Fruit fly (Drosophila melanogaster) whole organism, embryonic: ENCODE data around the gene Sas-4.

Experiments used
- BEAF-32 ChIP-seq: fragments of 200-800 bp; sonication (Bioruptor generic); optimal IDR thresholded peaks from 3 replicates; lab custom pipeline; 2017; ENCODE audit warnings: missing biosample characterization, missing genetic modification characterization, mild to moderate bottlenecking, moderate library complexity, missing genetic modification reagents
- Blimp-1 ChIP-seq: fragments of 200-800 bp; sonication (Bioruptor generic); optimal IDR thresholded peaks from 3 replicates; lab custom pipeline; 2018; ENCODE audit warnings: missing biosample characterization, missing genetic modification characterization, mild to moderate bottlenecking, moderate library complexity, missing genetic modification reagents
- BtbVII ChIP-seq: fragments of 200-800 bp; sonication (Bioruptor generic); optimal IDR thresholded peaks from 3 replicates; lab custom pipeline; 2017; ENCODE audit warnings: missing biosample characterization, mild to moderate bottlenecking, missing genetic modification characterization
- CG11085 ChIP-seq: fragments of 200-800 bp; sonication (Bioruptor generic); IDR thresholded peaks from 2 replicates; pipeline ENCODE4 v1.3.6; 2022; ENCODE audit warnings: missing biosample characterization, missing genetic modification characterization
- CG11398 ChIP-seq: fragments of 200-800 bp; sonication (Bioruptor generic); optimal IDR thresholded peaks from 2 replicates; lab custom pipeline; 2016; ENCODE audit warnings: missing biosample characterization, missing genetic modification characterization
- CG13123 ChIP-seq: fragments of 200-800 bp; sonication (Bioruptor generic); optimal IDR thresholded peaks from 2 replicates; lab custom pipeline; 2016; ENCODE audit warnings: missing biosample characterization, missing genetic modification characterization
- CG13287 ChIP-seq: fragments of 200-800 bp; sonication (Bioruptor generic); IDR thresholded peaks from 2 replicates; pipeline ENCODE4 v1.3.6; 2022; ENCODE audit warnings: missing biosample characterization, missing genetic modification characterization; ENCODE audit not compliant: partially characterized antibody
- CG13296 ChIP-seq: fragments of 200-800 bp; sonication (Bioruptor generic); optimal IDR thresholded peaks from 3 replicates; lab custom pipeline; 2018; ENCODE audit warnings: missing biosample characterization, mild to moderate bottlenecking, missing genetic modification characterization
- CG13424 ChIP-seq: fragments of 200-800 bp; sonication (Bioruptor generic); optimal IDR thresholded peaks from 2 replicates; lab custom pipeline; 2019; ENCODE audit warnings: missing biosample characterization, mild to moderate bottlenecking, missing genetic modification characterization, moderate library complexity
- CG1529 ChIP-seq: fragments of 200-800 bp; sonication (Bioruptor generic); optimal IDR thresholded peaks from 3 replicates; lab custom pipeline; 2018; ENCODE audit warnings: missing biosample characterization, missing genetic modification characterization
- CG15601 ChIP-seq: fragments of 200-800 bp; sonication (Bioruptor generic); optimal IDR thresholded peaks from 3 replicates; lab custom pipeline; 2019; ENCODE audit warnings: missing biosample characterization, mild to moderate bottlenecking, missing genetic modification characterization, moderate library complexity
- CG1602 ChIP-seq: fragments of 200-800 bp; sonication (Bioruptor generic); optimal IDR thresholded peaks from 3 replicates; lab custom pipeline; 2016; ENCODE audit warnings: missing biosample characterization, missing genetic modification characterization
- CG1647 ChIP-seq: fragments of 200-800 bp; sonication (Bioruptor generic); optimal IDR thresholded peaks from 3 replicates; lab custom pipeline; 2016; ENCODE audit warnings: missing biosample characterization, missing genetic modification characterization
- CG16779 ChIP-seq: fragments of 200-800 bp; sonication (Bioruptor generic); IDR thresholded peaks from 2 replicates; pipeline ENCODE4 v1.3.6; 2022; ENCODE audit warnings: missing biosample characterization, missing genetic modification characterization
- CG16813 ChIP-seq: fragments of 200-800 bp; sonication (Bioruptor generic); IDR thresholded peaks from 3 replicates; pipeline ENCODE4 v1.3.6; 2022; ENCODE audit warnings: missing biosample characterization, missing genetic modification characterization; ENCODE audit not compliant: partially characterized antibody
- CG17912 ChIP-seq: fragments of 200-800 bp; sonication (Bioruptor generic); optimal IDR thresholded peaks from 2 replicates; lab custom pipeline; 2018; ENCODE audit warnings: missing biosample characterization, mild to moderate bottlenecking, missing genetic modification characterization
- CG18476 ChIP-seq: fragments of 200-800 bp; sonication (Bioruptor generic); optimal IDR thresholded peaks from 2 replicates; lab custom pipeline; 2016; ENCODE audit warnings: missing biosample characterization, mild to moderate bottlenecking, missing genetic modification characterization
- CG2120 ChIP-seq: fragments of 200-800 bp; sonication (Bioruptor generic); optimal IDR thresholded peaks from 3 replicates; lab custom pipeline; 2016; ENCODE audit warnings: missing biosample characterization, missing genetic modification characterization
- CG2712 ChIP-seq: fragments of 200-800 bp; optimal IDR thresholded peaks from 3 replicates; lab custom pipeline; 2019; ENCODE audit warnings: missing biosample characterization, mild to moderate bottlenecking, missing genetic modification characterization, moderate library complexity
- CG31365 ChIP-seq: fragments of 200-800 bp; sonication (Bioruptor generic); optimal IDR thresholded peaks from 2 replicates; lab custom pipeline; 2018; ENCODE audit warnings: missing biosample characterization, mild to moderate bottlenecking, missing genetic modification characterization
- CG34376 ChIP-seq: fragments of 200-800 bp; sonication (Bioruptor generic); optimal IDR thresholded peaks from 2 replicates; lab custom pipeline; 2018; ENCODE audit warnings: missing biosample characterization, mild to moderate bottlenecking, missing genetic modification characterization
- CG4854 ChIP-seq: fragments of 200-800 bp; sonication (Bioruptor generic); optimal IDR thresholded peaks from 2 replicates; lab custom pipeline; 2016; ENCODE audit warnings: missing biosample characterization, missing genetic modification characterization, inconsistent platforms
- CG5953 ChIP-seq: fragments of 200-800 bp; sonication (Bioruptor generic); IDR thresholded peaks from 2 replicates; pipeline ENCODE4 v1.3.6; 2022; ENCODE audit warnings: missing biosample characterization, missing genetic modification characterization
- CG6683 ChIP-seq: fragments of 200-800 bp; sonication (Bioruptor generic); optimal IDR thresholded peaks from 2 replicates; lab custom pipeline; 2017; ENCODE audit warnings: missing biosample characterization, mild to moderate bottlenecking, missing genetic modification characterization, missing genetic modification reagents
- CG9215 ChIP-seq: fragments of 200-800 bp; sonication (Bioruptor generic); IDR thresholded peaks from 2 replicates; pipeline ENCODE4 v1.3.6; 2022; ENCODE audit warnings: missing biosample characterization, missing genetic modification characterization
- CG9609 ChIP-seq: fragments of 200-800 bp; sonication (Bioruptor generic); optimal IDR thresholded peaks from 3 replicates; lab custom pipeline; 2016; ENCODE audit warnings: missing biosample characterization, missing genetic modification characterization
- CG9797 ChIP-seq: fragments of 200-800 bp; sonication (Bioruptor generic); optimal IDR thresholded peaks from 3 replicates; lab custom pipeline; 2018; ENCODE audit warnings: missing biosample characterization, mild to moderate bottlenecking, missing genetic modification characterization
- CG9876 ChIP-seq: fragments of 200-800 bp; sonication (Bioruptor generic); optimal IDR thresholded peaks from 2 replicates; lab custom pipeline; 2016; ENCODE audit warnings: missing biosample characterization, missing genetic modification characterization
- CkIIα-i1 ChIP-seq: fragments of 200-800 bp; sonication (Bioruptor generic); IDR thresholded peaks from 2 replicates; pipeline ENCODE4 v1.3.6; 2022; ENCODE audit warnings: missing biosample characterization, missing genetic modification characterization
- Deaf1 ChIP-seq: fragments of 200-800 bp; optimal IDR thresholded peaks from 3 replicates; lab custom pipeline; 2019; ENCODE audit warnings: missing biosample characterization, mild to moderate bottlenecking, missing genetic modification characterization, moderate library complexity
- Dip3 ChIP-seq: fragments of 200-800 bp; sonication (Bioruptor generic); optimal IDR thresholded peaks from 3 replicates; lab custom pipeline; 2016; ENCODE audit warnings: missing biosample characterization, missing genetic modification characterization
- Ets97D ChIP-seq: fragments of 200-800 bp; sonication (Bioruptor generic); optimal IDR thresholded peaks from 3 replicates; lab custom pipeline; 2016; ENCODE audit warnings: missing biosample characterization, missing genetic modification characterization
- ac ChIP-seq: fragments of 200-800 bp; sonication (Bioruptor generic); optimal IDR thresholded peaks from 3 replicates; lab custom pipeline; 2017; ENCODE audit warnings: missing biosample characterization, mild to moderate bottlenecking, missing genetic modification characterization
- ato ChIP-seq: fragments of 200-800 bp; sonication (Bioruptor generic); IDR thresholded peaks from 2 replicates; pipeline ENCODE4 v1.3.6; 2022; ENCODE audit warnings: missing biosample characterization, missing genetic modification characterization; ENCODE audit not compliant: partially characterized antibody
- chn ChIP-seq: fragments of 200-800 bp; sonication (Bioruptor generic); optimal IDR thresholded peaks from 2 replicates; lab custom pipeline; 2016; ENCODE audit warnings: missing biosample characterization, missing genetic modification characterization
- esg ChIP-seq: fragments of 200-800 bp; sonication (Bioruptor generic); conservative IDR thresholded peaks from 2 replicates; pipeline ENCODE4 v1.3.6; 2022; ENCODE audit warnings: missing biosample characterization, missing genetic modification characterization
- fd64A ChIP-seq: fragments of 200-800 bp; sonication (Bioruptor generic); optimal IDR thresholded peaks from 3 replicates; lab custom pipeline; 2018; ENCODE audit warnings: missing biosample characterization, mild to moderate bottlenecking, missing genetic modification characterization
- ham ChIP-seq: fragments of 200-800 bp; sonication (Bioruptor generic); IDR thresholded peaks from 2 replicates; pipeline ENCODE4 v1.3.6; 2022; ENCODE audit warnings: missing biosample characterization, missing genetic modification characterization
- hkb ChIP-seq, 2 experiments: fragments of 200-800 bp in 1 of 2; fragments of >200 bp in 1 of 2; sonication (Bioruptor generic) in 1 of 2; IDR thresholded peaks in 1 of 2; optimal IDR thresholded peaks in 1 of 2; 2 replicates each; pipeline versions ENCODE4 v1.3.6 to Lab custom; 2017 to 2022; ENCODE audit warnings: missing biosample characterization in 1 of 2, missing genetic modification characterization in 1 of 2
- klu ChIP-seq: fragments of 200-800 bp; sonication (Bioruptor generic); IDR thresholded peaks from 2 replicates; pipeline ENCODE4 v1.3.6; 2022; ENCODE audit warnings: missing biosample characterization, missing genetic modification characterization
- lola ChIP-seq, 3 experiments: fragments of >200 bp in 2 of 3; fragments of 200-800 bp in 1 of 3; sonication (Bioruptor generic) in 1 of 3; optimal IDR thresholded peaks; 2 replicates each; lab custom pipeline; 2017 to 2019; ENCODE audit warnings: missing biosample characterization in 3 of 3, missing genetic modification characterization in 3 of 3, mild to moderate bottlenecking in 1 of 3, moderate library complexity in 1 of 3
- prd ChIP-seq, 3 experiments: fragments of >200 bp in 2 of 3; fragments of 200-800 bp in 1 of 3; sonication (Bioruptor generic) in 1 of 3; optimal IDR thresholded peaks in 2 of 3; IDR thresholded peaks in 1 of 3; 2 replicates in 2 of 3; 3 replicates in 1 of 3; pipeline versions ENCODE4 v1.3.6 to Lab custom; 2017 to 2022; ENCODE audit warnings: missing biosample characterization in 1 of 3, missing genetic modification characterization in 1 of 3
- sens-2 ChIP-seq: fragments of 200-800 bp; sonication (Bioruptor generic); IDR thresholded peaks from 2 replicates; pipeline ENCODE4 v1.3.6; 2022; ENCODE audit warnings: missing biosample characterization, missing genetic modification characterization
- seq ChIP-seq: fragments of 200-800 bp; sonication (Bioruptor generic); IDR thresholded peaks from 2 replicates; pipeline ENCODE4 v1.3.6; 2022; ENCODE audit warnings: missing biosample characterization, missing genetic modification characterization
- sima ChIP-seq: fragments of 200-800 bp; sonication (Bioruptor generic); optimal IDR thresholded peaks from 2 replicates; lab custom pipeline; 2016; ENCODE audit warnings: missing biosample characterization, missing genetic modification characterization
- stc ChIP-seq: fragments of 200-800 bp; sonication (Bioruptor generic); IDR thresholded peaks from 2 replicates; pipeline ENCODE4 v1.3.6; 2022; ENCODE audit warnings: missing biosample characterization, missing genetic modification characterization
- tap ChIP-seq: fragments of 200-800 bp; optimal IDR thresholded peaks from 3 replicates; lab custom pipeline; 2019; ENCODE audit warnings: missing biosample characterization, mild to moderate bottlenecking, missing genetic modification characterization, moderate library complexity
- trem ChIP-seq: fragments of 200-800 bp; optimal IDR thresholded peaks from 3 replicates; lab custom pipeline; 2019; ENCODE audit warnings: missing biosample characterization, mild to moderate bottlenecking, missing genetic modification characterization, moderate library complexity
- vvl ChIP-seq: fragments of 200-800 bp; sonication (Bioruptor generic); IDR thresholded peaks from 2 replicates; pipeline ENCODE4 v1.3.6; 2022; ENCODE audit warnings: missing biosample characterization, missing genetic modification characterization
- zfh2 ChIP-seq: fragments of 200-800 bp; sonication (Bioruptor generic); optimal IDR thresholded peaks from 2 replicates; lab custom pipeline; 2016; ENCODE audit warnings: missing biosample characterization, missing genetic modification characterization

Sas-4 gene

DNA sequence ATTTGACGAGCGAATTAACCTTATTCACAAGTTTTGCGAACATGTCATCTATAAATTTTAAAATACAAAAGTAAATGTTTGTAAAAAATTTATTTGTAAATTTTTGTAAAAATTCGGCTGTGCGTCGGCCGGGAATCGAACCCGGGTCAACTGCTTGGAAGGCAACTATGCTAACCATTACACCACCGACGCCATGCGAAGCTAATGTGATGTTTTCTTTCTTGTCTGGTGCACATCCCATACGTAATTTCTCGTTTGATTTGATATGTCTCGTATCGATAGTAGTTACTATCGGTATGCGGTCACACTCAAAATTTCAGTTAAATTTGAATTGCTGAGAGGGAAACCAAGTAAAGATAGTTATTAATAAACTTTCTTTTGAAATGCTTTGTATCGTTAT lies 20.3 kb upstream of the Sas-4 start (continued):
- TF ChIP-seq CG13287 (GFP tag; lab: Robert Waterston, UW) (peak; percentile 96), CG13123 (GFP tag; lab: Kevin White, UChicago) (no peak), CG9215 (no peak), chn (GFP tag; lab: Kevin White, UChicago) (no peak), ato (GFP tag; lab: Robert Waterston, UW) (peak; percentile 93), lola (GFP tag; optimal IDR thresholded peaks at IDR 0.05; lab: Kevin White, UChicago) (no peak), CG16779 (GFP tag; lab: Robert Waterston, UW) (no peak), BtbVII (GFP tag; lab: Kevin White, UChicago) (no peak), CG9609 (no peak), Deaf1 (no peak), esg (GFP tag; lab: Robert Waterston, UW) (no peak), CG31365 (peak; percentile 29), seq (GFP tag; lab: Robert Waterston, UW) (no peak), CG9797 (GFP tag; lab: Kevin White, UChicago) (peak; percentile 77), hkb (optimal IDR thresholded peaks at IDR 0.05; lab: Kevin White, UChicago) (no peak), hkb (GFP tag; IDR thresholded peaks at IDR 0.05; lab: Robert Waterston, UW) (0 out of 2 replicates have a peak, but pooled peaks have one; percentile 39), CG2712 (tag; lab: Kevin White, UChicago) (peak; percentile 32), tap (tag; lab: Kevin White, UChicago) (no peak), vvl (GFP tag; lab: Robert Waterston, UW) (no peak), CG13424 (tag; lab: Kevin White, UChicago) (no peak), CG16813 (peak; percentile 94), trem (tag; lab: Kevin White, UChicago) (peak; percentile 73), CG9876 (GFP tag; lab: Kevin White, UChicago) (no peak), CG11398 (GFP tag; lab: Kevin White, UChicago) (no peak), klu (GFP tag; lab: Robert Waterston, UW) (no peak), CkIIα-i1 (GFP tag; lab: Robert Waterston, UW) (no peak), CG13296 (GFP tag; lab: Kevin White, UChicago) (no peak), ac (GFP tag; lab: Kevin White, UChicago) (no peak), prd (optimal IDR thresholded peaks at IDR 0.05; lab: Kevin White, UChicago) (no peak), prd (GFP tag; IDR thresholded peaks at IDR 0.05; lab: Robert Waterston, UW) (no peak), CG11085 (GFP tag; lab: Robert Waterston, UW) (no peak), CG2120 (GFP tag; lab: Kevin White, UChicago) (no peak), stc (GFP tag; lab: Robert Waterston, UW) (peak; percentile 4; the same call in 1 of the 2 replicates), CG6683 (no peak), zfh2 (no peak), BEAF-32 (GFP tag; lab: Kevin White, UChicago) (peak; percentile 79), CG34376 (GFP tag; lab: Kevin White, UChicago) (no peak), Blimp-1 (no peak), CG5953 (0 out of 2 replicates have a peak, but pooled peaks have one; percentile 15), CG4854 (GFP tag; lab: Kevin White, UChicago) (no peak), CG18476 (no peak), fd64A (GFP tag; lab: Kevin White, UChicago) (no peak), CG1647 (GFP tag; lab: Kevin White, UChicago) (no peak), ham (GFP tag; lab: Robert Waterston, UW) (no peak), Dip3 (GFP tag; lab: Kevin White, UChicago) (no peak), sima (GFP tag; lab: Kevin White, UChicago) (no peak), CG1602 (no peak), CG17912 (GFP tag; lab: Kevin White, UChicago) (no peak), Ets97D (peak; percentile 1), CG1529 (GFP tag; lab: Kevin White, UChicago) (no peak), CG15601 (no peak), sens-2 (GFP tag; lab: Robert Waterston, UW) (no peak)
